Worm (Caenorhabditis elegans) whole organism, young adult: ENCODE results near the gene cnc-10.

ENCODE experiments used
- C17E4.6 ChIP-seq: fragments of 200-800 bp; sonication (Bioruptor generic); IDR thresholded peaks from 2 replicates; pipeline ENCODE4 v1.3.6; 2022; ENCODE audit warnings: missing genetic modification reagents, missing genetic modification characterization, missing compliant biosample characterization
- F10E7.11 ChIP-seq: sonication (generic microtip); optimal IDR thresholded peaks from 2 replicates; lab custom pipeline; 2017; ENCODE audit warnings: mild to moderate bottlenecking, missing genetic modification characterization, moderate library complexity, missing compliant biosample characterization
- F23B12.7 ChIP-seq: sonication (generic microtip); optimal IDR thresholded peaks from 2 replicates; lab custom pipeline; 2017; ENCODE audit warnings: missing genetic modification characterization, mild to moderate bottlenecking, missing compliant biosample characterization, antibody characterized with exemption, moderate library complexity; ENCODE audit not compliant: insufficient read depth
- F39B2.1 ChIP-seq: fragments of 200-800 bp; sonication (Bioruptor generic); IDR thresholded peaks from 2 replicates; pipeline ENCODE4 v1.3.6; 2022; ENCODE audit warnings: missing genetic modification reagents, missing genetic modification characterization, missing compliant biosample characterization
- F49E8.2 ChIP-seq: sonication (generic microtip); optimal IDR thresholded peaks from 3 replicates; lab custom pipeline; 2017; ENCODE audit warnings: missing genetic modification characterization, mild to moderate bottlenecking, missing compliant biosample characterization, antibody characterized with exemption, moderate library complexity; ENCODE audit not compliant: insufficient read depth
- F55B11.4 ChIP-seq: sonication (generic microtip); optimal IDR thresholded peaks from 2 replicates; lab custom pipeline; 2016; ENCODE audit warnings: missing compliant biosample characterization, missing genetic modification characterization, borderline replicate concordance; ENCODE audit not compliant: insufficient read depth
- F57C9.4 ChIP-seq: sonication (generic microtip); optimal IDR thresholded peaks from 2 replicates; lab custom pipeline; 2017; ENCODE audit warnings: mild to moderate bottlenecking, missing genetic modification characterization, missing compliant biosample characterization
- K11D2.4 ChIP-seq: fragments of 200-800 bp; sonication (Bioruptor generic); IDR thresholded peaks from 2 replicates; pipeline ENCODE4 v1.3.6; 2022; ENCODE audit warnings: missing genetic modification reagents, missing genetic modification characterization, missing compliant biosample characterization
- T07F8.4 ChIP-seq: sonication (generic microtip); optimal IDR thresholded peaks from 2 replicates; lab custom pipeline; 2016; ENCODE audit warnings: mild to moderate bottlenecking, missing genetic modification characterization, moderate library complexity, missing compliant biosample characterization
- Y53F4B.3 ChIP-seq: fragments of 200-800 bp; sonication (Bioruptor generic); IDR thresholded peaks from 2 replicates; pipeline ENCODE4 v1.3.6; 2022; ENCODE audit warnings: missing genetic modification reagents, missing genetic modification characterization, missing compliant biosample characterization
- Y67H2A.10 ChIP-seq: fragments of 200-800 bp; sonication (Bioruptor generic); conservative IDR thresholded peaks from 2 replicates; pipeline ENCODE4 v1.3.6; 2022; ENCODE audit warnings: missing genetic modification reagents, missing genetic modification characterization, missing compliant biosample characterization
- ZK185.1 ChIP-seq: sonication (generic microtip); optimal IDR thresholded peaks from 2 replicates; lab custom pipeline; 2016; ENCODE audit warnings: mild to moderate bottlenecking, missing genetic modification characterization, missing compliant biosample characterization; ENCODE audit not compliant: poor library complexity, severe bottlenecking
- atf-7 ChIP-seq: sonication (generic microtip); optimal IDR thresholded peaks from 2 replicates; lab custom pipeline; 2017; ENCODE audit warnings: mild to moderate bottlenecking, missing genetic modification characterization, missing compliant biosample characterization
- athp-1 ChIP-seq: sonication (generic microtip); optimal IDR thresholded peaks from 2 replicates; lab custom pipeline; 2017; ENCODE audit warnings: mild to moderate bottlenecking, missing genetic modification characterization, missing compliant biosample characterization
- attf-3 ChIP-seq: fragments of 200-800 bp; sonication (Bioruptor generic); conservative IDR thresholded peaks from 2 replicates; pipeline ENCODE4 v1.3.6; 2022; ENCODE audit warnings: missing genetic modification reagents, missing genetic modification characterization, missing compliant biosample characterization
- attf-5 ChIP-seq: fragments of 200-800 bp; sonication (Bioruptor generic); optimal IDR thresholded peaks from 2 replicates; lab custom pipeline; 2018; ENCODE audit warnings: mild to moderate bottlenecking, missing genetic modification characterization, missing compliant biosample characterization
- attf-6 ChIP-seq: fragments of 200-800 bp; sonication (Bioruptor generic); IDR thresholded peaks from 2 replicates; pipeline ENCODE4 v1.3.6; 2022; ENCODE audit warnings: missing genetic modification reagents, missing genetic modification characterization, missing compliant biosample characterization
- bed-1 ChIP-seq: fragments of 200-800 bp; sonication (Bioruptor generic); IDR thresholded peaks from 2 replicates; pipeline ENCODE4 v1.3.6; 2022; ENCODE audit warnings: missing genetic modification reagents, missing genetic modification characterization, missing compliant biosample characterization
- cebp-2 ChIP-seq: fragments of 200-800 bp; sonication (Bioruptor generic); IDR thresholded peaks from 2 replicates; pipeline ENCODE4 v1.3.6; 2022; ENCODE audit warnings: missing genetic modification characterization, missing compliant biosample characterization
- dpff-1 ChIP-seq: sonication (generic microtip); optimal IDR thresholded peaks from 2 replicates; lab custom pipeline; 2017; ENCODE audit warnings: mild to moderate bottlenecking, missing genetic modification characterization, missing compliant biosample characterization
- efl-1 ChIP-seq: fragments of 150-350 bp; optimal IDR thresholded peaks from 2 replicates; lab custom pipeline; 2014; ENCODE audit warnings: missing biosample characterization, missing genetic modification reagents, missing genetic modification characterization
- egl-44 ChIP-seq: fragments of 200-800 bp; sonication (Bioruptor generic); IDR thresholded peaks from 2 replicates; pipeline ENCODE4 v1.3.6; 2022; ENCODE audit warnings: missing genetic modification reagents, missing genetic modification characterization, missing compliant biosample characterization
- ekl-4 ChIP-seq: fragments of 200-800 bp; sonication (Bioruptor generic); IDR thresholded peaks from 2 replicates; pipeline ENCODE4 v1.3.6; 2022; ENCODE audit warnings: missing genetic modification reagents, missing genetic modification characterization, missing compliant biosample characterization
- hmg-1.2 ChIP-seq: fragments of 200-800 bp; sonication (Bioruptor generic); IDR thresholded peaks from 2 replicates; pipeline ENCODE4 v1.3.6; 2022; ENCODE audit warnings: missing genetic modification reagents, missing genetic modification characterization, missing compliant biosample characterization
- hmg-20 ChIP-seq: fragments of 200-800 bp; sonication (Bioruptor generic); IDR thresholded peaks from 2 replicates; pipeline ENCODE4 v1.3.6; 2022; ENCODE audit warnings: missing genetic modification reagents, missing genetic modification characterization, missing compliant biosample characterization
- hrde-1 ChIP-seq: sonication (generic microtip); optimal IDR thresholded peaks from 2 replicates; lab custom pipeline; 2016; ENCODE audit warnings: missing genetic modification characterization, mild to moderate bottlenecking, missing compliant biosample characterization, moderate library complexity, missing genotype, missing genetic modification reagents, borderline replicate concordance
- let-526 ChIP-seq: fragments of 200-800 bp; sonication (Bioruptor generic); IDR thresholded peaks from 2 replicates; pipeline ENCODE4 v1.3.6; 2022; ENCODE audit warnings: missing genetic modification reagents, missing genetic modification characterization, missing compliant biosample characterization
- lin-35 ChIP-seq, 3 experiments: fragments of 150-350 bp in 2 of 3; sonication (generic microtip) in 1 of 3; optimal IDR thresholded peaks; 2 replicates each; lab custom pipeline; 2014 to 2018; ENCODE audit warnings: missing biosample characterization in 3 of 3, missing genetic modification characterization in 3 of 3, missing genetic modification reagents in 3 of 3
- lin-40 ChIP-seq: sonication (generic microtip); optimal IDR thresholded peaks from 2 replicates; lab custom pipeline; 2016; ENCODE audit warnings: missing genetic modification characterization, mild to moderate bottlenecking, missing compliant biosample characterization, missing genotype, missing genetic modification reagents
- madf-10 ChIP-seq: sonication (generic microtip); optimal IDR thresholded peaks from 2 replicates; lab custom pipeline; 2016; ENCODE audit warnings: mild to moderate bottlenecking, missing genetic modification characterization, missing compliant biosample characterization
- madf-3 ChIP-seq: fragments of 200-800 bp; sonication (Bioruptor generic); IDR thresholded peaks from 2 replicates; pipeline ENCODE4 v1.3.6; 2022; ENCODE audit warnings: missing genetic modification reagents, missing genetic modification characterization, missing compliant biosample characterization
- mxl-1 ChIP-seq: sonication (generic microtip); optimal IDR thresholded peaks from 2 replicates; lab custom pipeline; 2016; ENCODE audit warnings: missing genetic modification characterization, missing compliant biosample characterization
- nfya-2 ChIP-seq: fragments of 200-800 bp; sonication (Bioruptor generic); IDR thresholded peaks from 2 replicates; pipeline ENCODE4 v1.3.6; 2022; ENCODE audit warnings: missing genetic modification reagents, missing genetic modification characterization, missing compliant biosample characterization
- nfyb-1 ChIP-seq: fragments of 200-800 bp; sonication (Bioruptor generic); IDR thresholded peaks from 2 replicates; pipeline ENCODE4 v1.3.6; 2022; ENCODE audit warnings: missing genetic modification reagents, missing genetic modification characterization, missing compliant biosample characterization
- nhr-179 ChIP-seq: sonication (generic microtip); optimal IDR thresholded peaks from 2 replicates; lab custom pipeline; 2016; ENCODE audit warnings: mild to moderate bottlenecking, missing genetic modification characterization, missing compliant biosample characterization
- nhr-27 ChIP-seq: fragments of 200-800 bp; sonication (Bioruptor generic); optimal IDR thresholded peaks from 2 replicates; lab custom pipeline; 2018; ENCODE audit warnings: mild to moderate bottlenecking, missing genetic modification characterization, moderate library complexity, missing compliant biosample characterization
- nhr-80 ChIP-seq: sonication (generic microtip); optimal IDR thresholded peaks from 2 replicates; lab custom pipeline; 2016; ENCODE audit warnings: missing genetic modification characterization, missing compliant biosample characterization
- sdz-38 ChIP-seq: sonication (generic microtip); optimal IDR thresholded peaks from 2 replicates; lab custom pipeline; 2016; ENCODE audit warnings: missing genotype, missing genetic modification characterization, missing compliant biosample characterization
- snpc-1.1 ChIP-seq: sonication (generic microtip); optimal IDR thresholded peaks from 2 replicates; lab custom pipeline; 2017; ENCODE audit warnings: missing genetic modification characterization, mild to moderate bottlenecking, missing compliant biosample characterization, antibody characterized with exemption, moderate library complexity, missing genotype, missing genetic modification reagents; ENCODE audit not compliant: insufficient read depth
- snpc-3.4 ChIP-seq: sonication (generic microtip); optimal IDR thresholded peaks from 2 replicates; lab custom pipeline; 2017; ENCODE audit warnings: missing genetic modification characterization, mild to moderate bottlenecking, missing compliant biosample characterization, antibody characterized with exemption, moderate library complexity, missing genotype, missing genetic modification reagents
- somi-1 ChIP-seq: fragments of 200-800 bp; sonication (Bioruptor generic); optimal IDR thresholded peaks from 2 replicates; lab custom pipeline; 2018; ENCODE audit warnings: mild to moderate bottlenecking, missing genetic modification characterization, missing compliant biosample characterization
- unc-130 ChIP-seq: sonication (generic microtip); optimal IDR thresholded peaks from 2 replicates; lab custom pipeline; 2016; ENCODE audit warnings: missing genetic modification reagents, missing genetic modification characterization, missing compliant biosample characterization
- xnd-1 ChIP-seq: sonication (generic microtip); optimal IDR thresholded peaks from 2 replicates; lab custom pipeline; 2016; ENCODE audit warnings: missing genotype, missing genetic modification reagents, missing genetic modification characterization, missing compliant biosample characterization
- ztf-3 ChIP-seq: fragments of 200-800 bp; sonication (Bioruptor generic); optimal IDR thresholded peaks from 2 replicates; lab custom pipeline; 2018; ENCODE audit warnings: mild to moderate bottlenecking, missing genetic modification characterization, missing compliant biosample characterization

cnc-10 gene

ce11 chrV:11182925-11183324 is at the start of gene cnc-10:
Gene cnc-10 (plus strand): TSS chrV:11183225.
- TF ChIP-seq nhr-27 (tag; lab: Kevin White, UChicago): no peak
- TF ChIP-seq xnd-1 (tag; lab: Kevin White, UChicago): no peak
- no peak for TF ChIP-seq hmg-1.2
- no peak for TF ChIP-seq athp-1
- no peak for TF ChIP-seq C17E4.6 (GFP tag; lab: Robert Waterston, UW)
- TF ChIP-seq F10E7.11 (tag; lab: Kevin White, UChicago): no peak
- TF ChIP-seq F49E8.2: no peak
- no peak for TF ChIP-seq lin-40 (tag; lab: Kevin White, UChicago)
- TF ChIP-seq cebp-2 (GFP tag; lab: Robert Waterston, UW): no peak
- TF ChIP-seq nfyb-1 (GFP tag; lab: Robert Waterston, UW): no peak
- TF ChIP-seq egl-44: no peak
- no peak for TF ChIP-seq snpc-1.1 (tag; lab: Kevin White, UChicago)
- TF ChIP-seq attf-3 (GFP tag; lab: Robert Waterston, UW): no peak
- no peak for TF ChIP-seq F39B2.1
- TF ChIP-seq unc-130 (GFP tag; lab: Kevin White, UChicago): no peak
- no peak for TF ChIP-seq lin-35 (GFP tag; optimal IDR thresholded peaks at IDR 0.05; lab: Kevin White, UChicago)

DNA sequence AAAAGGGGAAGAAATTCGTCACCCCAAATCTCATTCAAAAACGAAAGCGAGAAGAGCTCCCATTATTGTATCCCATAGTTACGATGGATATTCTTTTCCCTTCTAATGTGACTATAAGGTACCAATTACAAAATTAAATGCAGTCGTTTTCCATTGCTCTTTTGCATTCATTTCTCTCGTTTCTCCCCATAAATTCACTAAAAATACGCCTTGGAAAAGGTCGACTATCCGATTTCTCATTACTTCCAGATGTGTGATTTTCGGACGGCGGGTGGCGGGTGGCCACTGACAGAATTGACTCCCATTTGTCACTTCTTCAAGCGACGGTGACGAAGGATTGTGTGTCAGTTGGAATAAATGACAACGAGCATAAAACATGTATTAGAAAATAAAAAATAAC is 49.5 kb upstream of the cnc-10 start:
- TF ChIP-seq Y67H2A.10 (GFP tag; lab: Robert Waterston, UW) (no peak), F23B12.7 (tag; lab: Kevin White, UChicago) (no peak), snpc-3.4 (tag; lab: Kevin White, UChicago) (no peak), hrde-1 (no peak), F57C9.4 (tag; lab: Kevin White, UChicago) (no peak), nhr-179 (no peak), F55B11.4 (tag; lab: Kevin White, UChicago) (no peak), bed-1 (GFP tag; lab: Robert Waterston, UW) (no peak), let-526 (GFP tag; lab: Robert Waterston, UW) (no peak), dpff-1 (no peak), efl-1 (GFP tag; lab: Kevin White, UChicago) (no peak), mxl-1 (no peak), attf-6 (no peak)

DNA sequence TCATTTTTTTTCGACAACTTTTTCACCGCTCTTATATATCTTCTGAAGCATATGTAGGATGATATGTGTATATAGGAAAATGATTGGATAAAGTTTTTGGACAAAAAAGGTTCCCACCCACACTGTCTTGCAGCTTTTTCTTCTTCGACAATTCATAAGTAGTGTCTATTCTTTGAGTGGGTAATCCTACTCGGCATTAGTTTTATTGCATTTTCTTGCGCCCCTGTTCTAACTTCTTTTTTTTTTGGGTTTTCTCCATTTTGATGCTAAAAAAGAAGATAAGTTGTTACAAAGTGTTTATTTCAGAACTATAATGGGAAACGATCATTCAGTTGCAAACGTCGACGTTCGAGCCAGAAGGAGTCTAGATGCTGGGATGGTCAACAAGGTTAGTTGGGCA is 48.7 kb upstream of the cnc-10 start, which contains the start of gene glb-3:
TSS of gene glb-3 (plus strand) at position 301 of the 400 bp plus-strand sequence.
- TF ChIP-seq madf-3 (GFP tag; lab: Robert Waterston, UW): no peak
- no peak for TF ChIP-seq hmg-20 (GFP tag; lab: Robert Waterston, UW)
- no peak for TF ChIP-seq somi-1 (GFP tag; lab: Kevin White, UChicago)

DNA sequence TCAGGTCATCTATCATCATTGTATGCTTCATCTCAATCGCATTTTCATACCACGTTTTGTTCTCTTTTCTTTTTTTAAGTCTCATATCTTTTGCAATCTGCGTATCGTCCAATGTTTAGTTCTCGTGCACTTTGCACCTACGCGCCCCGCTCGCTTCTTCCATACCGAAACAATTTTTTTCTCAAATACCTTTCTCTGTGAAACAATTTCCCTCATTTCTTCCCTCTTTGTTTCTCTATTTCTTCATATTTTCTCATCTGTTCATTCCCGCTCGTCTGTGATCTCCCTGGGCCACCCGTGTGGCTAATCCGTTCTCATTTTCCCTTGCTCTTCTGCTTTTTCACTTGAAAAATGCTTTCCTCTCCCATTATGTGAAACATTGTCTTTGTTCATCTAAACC is 42.7 kb upstream of the cnc-10 start:
- TF ChIP-seq ztf-3 (GFP tag; lab: Kevin White, UChicago) (no peak), madf-10 (tag; lab: Kevin White, UChicago) (no peak), T07F8.4 (tag; lab: Kevin White, UChicago) (no peak), attf-5 (GFP tag; lab: Kevin White, UChicago) (peak; percentile 47), Y53F4B.3 (no peak), nfya-2 (GFP tag; lab: Robert Waterston, UW) (no peak), atf-7 (tag; lab: Kevin White, UChicago) (no peak), K11D2.4 (GFP tag; lab: Robert Waterston, UW) (no peak), ekl-4 (no peak), sdz-38 (no peak), hmg-1.2 (peak; percentile 19; the same call in 1 of the 2 replicates), ZK185.1 (tag; lab: Kevin White, UChicago) (no peak), nhr-80 (tag; lab: Kevin White, UChicago) (peak; percentile 44)
